Fruit fly (Drosophila melanogaster): ENCODE results near the gene CG6503.
A peak's percentile ranks its signal among the peaks of the same experiment; 100 is the strongest.

CG6503 gene

DNA sequence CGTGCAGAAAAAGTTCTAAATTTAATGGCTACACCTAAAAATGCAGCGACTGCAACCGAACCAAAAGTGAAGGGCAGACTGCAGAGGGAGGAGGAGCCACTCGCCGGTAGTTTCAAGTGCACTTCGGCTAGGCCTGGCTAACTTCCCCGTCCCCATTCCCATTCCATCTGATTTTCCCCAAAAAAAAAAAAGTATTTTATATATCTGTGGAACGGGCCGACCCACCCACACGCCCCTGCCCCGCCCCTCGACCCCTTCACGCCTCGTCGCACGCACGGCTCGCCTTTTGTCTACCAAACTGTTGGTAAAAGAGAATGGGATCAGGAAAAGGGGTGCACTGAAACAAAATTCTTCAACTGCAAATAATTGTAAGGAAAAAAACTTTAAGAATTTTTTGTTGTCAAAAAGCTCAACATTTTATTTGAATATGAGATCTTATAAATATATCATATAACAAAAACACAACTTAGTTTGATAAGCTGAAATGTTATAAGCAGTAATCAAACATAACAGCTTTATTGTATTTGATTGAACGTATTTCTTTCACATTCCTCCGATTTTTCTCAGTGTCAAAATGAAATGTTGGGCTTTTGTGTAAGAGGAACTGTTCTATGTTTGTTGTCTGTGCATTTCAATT, 19.1 kb upstream of the CG6503 start (continued):
- peak; percentile 6 for TF ChIP-seq CG12219 (GFP tag; optimal IDR thresholded peaks at IDR 0.05)
- TF ChIP-seq Dad (GFP tag; optimal IDR thresholded peaks at IDR 0.05): no peak
- TF ChIP-seq CG3163 (GFP tag; optimal IDR thresholded peaks at IDR 0.05): no peak
- no peak for TF ChIP-seq Sin3A (optimal IDR thresholded peaks at IDR 0.05)
- peak; percentile 41 for TF ChIP-seq CG12659 (GFP tag; optimal IDR thresholded peaks at IDR 0.05)
- TF ChIP-seq CG16863 (GFP tag; optimal IDR thresholded peaks at IDR 0.05): no peak
- TF ChIP-seq maf-S (GFP tag; optimal IDR thresholded peaks at IDR 0.05): no peak
- TF ChIP-seq Spps (tag; optimal IDR thresholded peaks at IDR 0.05): peak; percentile 65
- TF ChIP-seq CG16813 (GFP tag; IDR thresholded peaks at IDR 0.05; ENCODE audit: partially characterized antibody): no peak
- no peak for TF ChIP-seq unc-4 (GFP tag; IDR thresholded peaks at IDR 0.05; ENCODE audit: partially characterized antibody)
- no peak for TF ChIP-seq Trl (optimal IDR thresholded peaks at IDR 0.05)
- no peak for TF ChIP-seq Trl (GFP tag; optimal IDR thresholded peaks at IDR 0.05)
- no peak for TF ChIP-seq chinmo (GFP tag; IDR thresholded peaks at IDR 0.05; ENCODE audit: partially characterized antibody)
- TF ChIP-seq gce (GFP tag; IDR thresholded peaks at IDR 0.05): no peak
- no peak for TF ChIP-seq twi (tag; optimal IDR thresholded peaks at IDR 0.05)
- no peak for TF ChIP-seq da (GFP tag; optimal IDR thresholded peaks at IDR 0.05)
- TF ChIP-seq CHES-1-like (GFP tag; optimal IDR thresholded peaks at IDR 0.05): no peak
- TF ChIP-seq CG9437 (GFP tag; optimal IDR thresholded peaks at IDR 0.05): peak; percentile 28
- no peak for TF ChIP-seq CkIIα-i1 (GFP tag; IDR thresholded peaks at IDR 0.05)
- TF ChIP-seq nerfin-1 (tag; optimal IDR thresholded peaks at IDR 0.05): peak; percentile 74
- TF ChIP-seq zen2 (GFP tag; IDR thresholded peaks at IDR 0.05; ENCODE audit: partially characterized antibody): no peak
- TF ChIP-seq ash1 (GFP tag; optimal IDR thresholded peaks at IDR 0.05): no peak
- no peak for TF ChIP-seq CG11560 (tag; IDR thresholded peaks at IDR 0.05)
- no peak for TF ChIP-seq CG1792 (GFP tag; optimal IDR thresholded peaks at IDR 0.05)
- no peak for TF ChIP-seq Elba2 (GFP tag; optimal IDR thresholded peaks at IDR 0.05)
- TF ChIP-seq CG13296 (GFP tag; optimal IDR thresholded peaks at IDR 0.05): peak; percentile 20
- TF ChIP-seq Blimp-1 (GFP tag; optimal IDR thresholded peaks at IDR 0.05): peak; percentile 88
- peak; percentile 63 for TF ChIP-seq Sox102F (GFP tag; optimal IDR thresholded peaks at IDR 0.05)
- no peak for TF ChIP-seq dan (GFP tag; IDR thresholded peaks at IDR 0.05)
- 0 out of 2 replicates have a peak, but pooled peaks have one; percentile 31 for TF ChIP-seq danr (GFP tag; IDR thresholded peaks at IDR 0.05)
- no peak for TF ChIP-seq CG8765 (GFP tag; IDR thresholded peaks at IDR 0.05)
- no peak for TF ChIP-seq CG18619 (GFP tag; optimal IDR thresholded peaks at IDR 0.05)
- no peak for TF ChIP-seq otp (GFP tag; IDR thresholded peaks at IDR 0.05)
- TF ChIP-seq dm (GFP tag; optimal IDR thresholded peaks at IDR 0.05): no peak
- TF ChIP-seq ro (GFP tag; IDR thresholded peaks at IDR 0.05): 0 out of 2 replicates have a peak, but pooled peaks have one; percentile 14
- 0 out of 3 replicates have a peak, but pooled peaks have one; percentile 34 for TF ChIP-seq so (GFP tag; IDR thresholded peaks at IDR 0.05)
- TF ChIP-seq MTF-1 (GFP tag; optimal IDR thresholded peaks at IDR 0.05; ENCODE audit: borderline replicate concordance): no peak
- no peak for TF ChIP-seq HmgZ (tag; optimal IDR thresholded peaks at IDR 0.05)
- TF ChIP-seq slp2 (GFP tag; optimal IDR thresholded peaks at IDR 0.05): no peak
- peak in 1 of 2 experiments; percentile 17 for TF ChIP-seq dpn (GFP tag; optimal IDR thresholded peaks at IDR 0.05)
- no peak; the same call in 1 of the 2 replicates for TF ChIP-seq E2f2 (GFP tag; IDR thresholded peaks at IDR 0.05)
- no peak for TF ChIP-seq toy (GFP tag; IDR thresholded peaks at IDR 0.05)
- no peak for TF ChIP-seq CG11085 (GFP tag; IDR thresholded peaks at IDR 0.05)
- TF ChIP-seq CG4328 (GFP tag; optimal IDR thresholded peaks at IDR 0.05): peak; percentile 33
- TF ChIP-seq Nf-YC (tag; optimal IDR thresholded peaks at IDR 0.05): no peak
- no peak for TF ChIP-seq exex (tag; optimal IDR thresholded peaks at IDR 0.05)
- TF ChIP-seq Drgx (GFP tag; IDR thresholded peaks at IDR 0.05): peak; percentile 58
- no peak for TF ChIP-seq Lhr (GFP tag; optimal IDR thresholded peaks at IDR 0.05)
- peak; percentile 87 for TF ChIP-seq phol (tag; optimal IDR thresholded peaks at IDR 0.05)
- TF ChIP-seq H2.0 (GFP tag; IDR thresholded peaks at IDR 0.05): no peak
- TF ChIP-seq sima (GFP tag; optimal IDR thresholded peaks at IDR 0.05): no peak
